Worm (Caenorhabditis elegans) whole organism, late embryonic: Measurements from ENCODE around the gene srx-23.

Experiments
- C38D4.7 ChIP-seq: fragments of 200-800 bp; sonication (Bioruptor generic); optimal IDR thresholded peaks from 2 replicates; lab custom pipeline; 2018; ENCODE audit warnings: mild to moderate bottlenecking, missing genetic modification characterization, moderate library complexity, missing compliant biosample characterization
- ceh-2 ChIP-seq: sonication (generic microtip); optimal IDR thresholded peaks from 2 replicates; lab custom pipeline; 2016; ENCODE audit warnings: missing genotype, missing genetic modification characterization, missing compliant biosample characterization
- ceh-30 ChIP-seq: fragments of 150-350 bp; optimal IDR thresholded peaks from 2 replicates; lab custom pipeline; 2014; ENCODE audit warnings: missing biosample characterization, missing genetic modification characterization
- ceh-34 ChIP-seq: sonication (generic microtip); optimal IDR thresholded peaks from 2 replicates; lab custom pipeline; 2016; ENCODE audit warnings: mild to moderate bottlenecking, missing genetic modification characterization, missing compliant biosample characterization
- dve-1 ChIP-seq: sonication (generic microtip); optimal IDR thresholded peaks from 2 replicates; lab custom pipeline; 2017; ENCODE audit warnings: antibody characterized with exemption, mild to moderate bottlenecking, missing genetic modification characterization, missing compliant biosample characterization
- ets-4 ChIP-seq: sonication (generic microtip); optimal IDR thresholded peaks from 2 replicates; lab custom pipeline; 2016; ENCODE audit warnings: missing genetic modification characterization, missing compliant biosample characterization
- fax-1 ChIP-seq: sonication (generic microtip); optimal IDR thresholded peaks from 2 replicates; lab custom pipeline; 2016; ENCODE audit warnings: missing genotype, missing genetic modification characterization, missing compliant biosample characterization
- hlh-30 ChIP-seq: sonication (generic microtip); optimal IDR thresholded peaks from 2 replicates; lab custom pipeline; 2017; ENCODE audit warnings: antibody characterized with exemption, missing genetic modification characterization, missing compliant biosample characterization; ENCODE audit not compliant: insufficient read depth
- pqm-1 ChIP-seq: sonication (generic microtip); optimal IDR thresholded peaks from 2 replicates; lab custom pipeline; 2016; ENCODE audit warnings: missing genetic modification characterization, missing compliant biosample characterization
- unc-86 ChIP-seq: sonication (generic microtip); optimal IDR thresholded peaks from 2 replicates; lab custom pipeline; 2016; ENCODE audit warnings: missing genetic modification characterization, missing compliant biosample characterization
- zip-5 ChIP-seq: sonication (generic microtip); optimal IDR thresholded peaks from 2 replicates; lab custom pipeline; 2016; ENCODE audit warnings: missing genetic modification characterization, missing compliant biosample characterization

- TF ChIP-seq hlh-30 (tag; lab: Kevin White, UChicago) (no peak), pqm-1 (tag; lab: Kevin White, UChicago) (no peak), fax-1 (tag; lab: Kevin White, UChicago) (no peak), dve-1 (no peak), ceh-2 (tag; lab: Kevin White, UChicago) (no peak), unc-86 (no peak), ceh-34 (tag; lab: Kevin White, UChicago) (no peak), ets-4 (tag; lab: Kevin White, UChicago) (no peak), zip-5 (tag; lab: Kevin White, UChicago) (no peak), C38D4.7 (GFP tag; lab: Kevin White, UChicago) (no peak), ceh-30 (tag; lab: Kevin White, UChicago) (no peak)
Observed at ce11 chrV:689538-689937, 7.4 kb downstream of the srx-23 start.
